Worm (Caenorhabditis elegans) whole organism, young adult: Measurements from ENCODE around the gene C55B6.7.

Experiments used
- B0035.1 ChIP-seq: sonication (generic microtip); optimal IDR thresholded peaks from 2 replicates; lab custom pipeline; 2016; ENCODE audit warnings: missing genetic modification characterization, mild to moderate bottlenecking, missing compliant biosample characterization, missing genotype, missing genetic modification reagents
- C06A6.2 ChIP-seq: fragments of 200-800 bp; sonication (Bioruptor generic); conservative IDR thresholded peaks from 2 replicates; pipeline ENCODE4 v1.3.6; 2022; ENCODE audit warnings: missing genetic modification characterization, missing compliant biosample characterization
- D2030.7 ChIP-seq: fragments of 200-800 bp; sonication (Bioruptor generic); IDR thresholded peaks from 2 replicates; pipeline ENCODE4 v1.3.6; 2022; ENCODE audit warnings: missing genetic modification reagents, missing genetic modification characterization, missing compliant biosample characterization
- F10E7.11 ChIP-seq: sonication (generic microtip); optimal IDR thresholded peaks from 2 replicates; lab custom pipeline; 2017; ENCODE audit warnings: mild to moderate bottlenecking, missing genetic modification characterization, moderate library complexity, missing compliant biosample characterization
- F23B12.7 ChIP-seq: sonication (generic microtip); optimal IDR thresholded peaks from 2 replicates; lab custom pipeline; 2017; ENCODE audit warnings: missing genetic modification characterization, mild to moderate bottlenecking, missing compliant biosample characterization, antibody characterized with exemption, moderate library complexity; ENCODE audit not compliant: insufficient read depth
- F57A8.1 ChIP-seq: fragments of 200-800 bp; sonication (Bioruptor generic); optimal IDR thresholded peaks from 2 replicates; lab custom pipeline; 2018; ENCODE audit warnings: mild to moderate bottlenecking, missing genetic modification characterization, moderate library complexity, missing compliant biosample characterization
- K12H6.12 ChIP-seq: fragments of 200-800 bp; sonication (Bioruptor generic); optimal IDR thresholded peaks from 2 replicates; lab custom pipeline; 2018; ENCODE audit warnings: mild to moderate bottlenecking, missing genetic modification characterization, missing compliant biosample characterization
- T26A5.8 ChIP-seq: sonication (generic microtip); optimal IDR thresholded peaks from 2 replicates; lab custom pipeline; 2016; ENCODE audit warnings: missing genetic modification characterization, missing compliant biosample characterization
- Y56A3A.18 ChIP-seq: fragments of 200-800 bp; sonication (Bioruptor generic); IDR thresholded peaks from 2 replicates; pipeline ENCODE4 v1.3.6; 2022; ENCODE audit warnings: missing genetic modification reagents, missing genetic modification characterization, missing compliant biosample characterization
- Y79H2A.3 ChIP-seq: fragments of 200-800 bp; sonication (Bioruptor generic); conservative IDR thresholded peaks from 2 replicates; pipeline ENCODE4 v1.3.6; 2022; ENCODE audit warnings: missing genetic modification reagents, missing genetic modification characterization, missing compliant biosample characterization
- ZK185.1 ChIP-seq: sonication (generic microtip); optimal IDR thresholded peaks from 2 replicates; lab custom pipeline; 2016; ENCODE audit warnings: mild to moderate bottlenecking, missing genetic modification characterization, missing compliant biosample characterization; ENCODE audit not compliant: poor library complexity, severe bottlenecking
- aptf-3 ChIP-seq: fragments of 200-800 bp; sonication (Bioruptor generic); IDR thresholded peaks from 2 replicates; pipeline ENCODE4 v1.3.6; 2022; ENCODE audit warnings: missing genetic modification characterization, missing compliant biosample characterization
- attf-5 ChIP-seq: fragments of 200-800 bp; sonication (Bioruptor generic); optimal IDR thresholded peaks from 2 replicates; lab custom pipeline; 2018; ENCODE audit warnings: mild to moderate bottlenecking, missing genetic modification characterization, missing compliant biosample characterization
- attf-6 ChIP-seq: fragments of 200-800 bp; sonication (Bioruptor generic); IDR thresholded peaks from 2 replicates; pipeline ENCODE4 v1.3.6; 2022; ENCODE audit warnings: missing genetic modification reagents, missing genetic modification characterization, missing compliant biosample characterization
- bed-2 ChIP-seq: fragments of 200-800 bp; sonication (Bioruptor generic); IDR thresholded peaks from 2 replicates; pipeline ENCODE4 v1.3.6; 2022; ENCODE audit warnings: missing genetic modification reagents, missing genetic modification characterization, missing compliant biosample characterization
- ceh-100 ChIP-seq: fragments of 200-800 bp; sonication (Bioruptor generic); IDR thresholded peaks from 2 replicates; pipeline ENCODE4 v1.3.6; 2022; ENCODE audit warnings: missing genetic modification reagents, missing genetic modification characterization, missing compliant biosample characterization
- ceh-27 ChIP-seq: fragments of 200-800 bp; sonication (Bioruptor generic); optimal IDR thresholded peaks from 2 replicates; lab custom pipeline; 2018; ENCODE audit warnings: mild to moderate bottlenecking, missing genetic modification characterization, moderate library complexity, missing compliant biosample characterization
- dpl-1 ChIP-seq: fragments of 150-350 bp; optimal IDR thresholded peaks from 2 replicates; lab custom pipeline; 2014; ENCODE audit warnings: missing biosample characterization, missing genetic modification reagents, missing genetic modification characterization
- egl-18 ChIP-seq: fragments of 200-800 bp; sonication (Bioruptor generic); IDR thresholded peaks from 2 replicates; pipeline ENCODE4 v1.3.6; 2022; ENCODE audit warnings: missing genetic modification reagents, missing genetic modification characterization, missing compliant biosample characterization
- egl-44 ChIP-seq: fragments of 200-800 bp; sonication (Bioruptor generic); IDR thresholded peaks from 2 replicates; pipeline ENCODE4 v1.3.6; 2022; ENCODE audit warnings: missing genetic modification reagents, missing genetic modification characterization, missing compliant biosample characterization
- ekl-4 ChIP-seq: fragments of 200-800 bp; sonication (Bioruptor generic); IDR thresholded peaks from 2 replicates; pipeline ENCODE4 v1.3.6; 2022; ENCODE audit warnings: missing genetic modification reagents, missing genetic modification characterization, missing compliant biosample characterization
- fkh-3 ChIP-seq: sonication (generic microtip); optimal IDR thresholded peaks from 2 replicates; lab custom pipeline; 2016; ENCODE audit warnings: mild to moderate bottlenecking, missing genetic modification characterization, missing compliant biosample characterization
- gei-17 ChIP-seq: fragments of 200-800 bp; sonication (Bioruptor generic); optimal IDR thresholded peaks from 2 replicates; lab custom pipeline; 2018; ENCODE audit warnings: mild to moderate bottlenecking, missing genetic modification characterization, missing compliant biosample characterization
- hlh-26 ChIP-seq: fragments of 200-800 bp; sonication (Bioruptor generic); conservative IDR thresholded peaks from 2 replicates; pipeline ENCODE4 v1.3.6; 2022; ENCODE audit warnings: missing genetic modification reagents, missing genetic modification characterization, missing compliant biosample characterization
- hmg-1.2 ChIP-seq: fragments of 200-800 bp; sonication (Bioruptor generic); IDR thresholded peaks from 2 replicates; pipeline ENCODE4 v1.3.6; 2022; ENCODE audit warnings: missing genetic modification reagents, missing genetic modification characterization, missing compliant biosample characterization
- hsf-1 ChIP-seq: fragments of 200-800 bp; sonication (Bioruptor generic); IDR thresholded peaks from 2 replicates; pipeline ENCODE4 v1.3.6; 2022; ENCODE audit warnings: missing genetic modification reagents, missing genetic modification characterization, missing compliant biosample characterization
- lin-35 ChIP-seq, 3 experiments: fragments of 150-350 bp in 2 of 3; sonication (generic microtip) in 1 of 3; optimal IDR thresholded peaks; 2 replicates each; lab custom pipeline; 2014 to 2018; ENCODE audit warnings: missing biosample characterization in 3 of 3, missing genetic modification characterization in 3 of 3, missing genetic modification reagents in 3 of 3
- lir-1 ChIP-seq: fragments of 200-800 bp; sonication (Bioruptor generic); conservative IDR thresholded peaks from 2 replicates; pipeline ENCODE4 v1.3.6; 2022; ENCODE audit warnings: missing genetic modification reagents, missing genetic modification characterization, missing compliant biosample characterization
- madf-3 ChIP-seq: fragments of 200-800 bp; sonication (Bioruptor generic); IDR thresholded peaks from 2 replicates; pipeline ENCODE4 v1.3.6; 2022; ENCODE audit warnings: missing genetic modification reagents, missing genetic modification characterization, missing compliant biosample characterization
- mes-4 ChIP-seq: sonication (generic microtip); optimal IDR thresholded peaks from 2 replicates; lab custom pipeline; 2016; ENCODE audit warnings: missing genotype, missing genetic modification characterization, missing compliant biosample characterization
- nfyb-1 ChIP-seq: fragments of 200-800 bp; sonication (Bioruptor generic); IDR thresholded peaks from 2 replicates; pipeline ENCODE4 v1.3.6; 2022; ENCODE audit warnings: missing genetic modification reagents, missing genetic modification characterization, missing compliant biosample characterization
- nhr-179 ChIP-seq: sonication (generic microtip); optimal IDR thresholded peaks from 2 replicates; lab custom pipeline; 2016; ENCODE audit warnings: mild to moderate bottlenecking, missing genetic modification characterization, missing compliant biosample characterization
- nhr-27 ChIP-seq: fragments of 200-800 bp; sonication (Bioruptor generic); optimal IDR thresholded peaks from 2 replicates; lab custom pipeline; 2018; ENCODE audit warnings: mild to moderate bottlenecking, missing genetic modification characterization, moderate library complexity, missing compliant biosample characterization
- pbrm-1 ChIP-seq: fragments of 200-800 bp; sonication (Bioruptor generic); IDR thresholded peaks from 2 replicates; pipeline ENCODE4 v1.3.6; 2022; ENCODE audit warnings: missing genetic modification reagents, missing genetic modification characterization, missing compliant biosample characterization
- rcor-1 ChIP-seq: fragments of 200-800 bp; sonication (Bioruptor generic); IDR thresholded peaks from 2 replicates; pipeline ENCODE4 v1.3.6; 2022; ENCODE audit warnings: missing genetic modification reagents, missing genetic modification characterization, missing compliant biosample characterization
- snpc-1.1 ChIP-seq: sonication (generic microtip); optimal IDR thresholded peaks from 2 replicates; lab custom pipeline; 2017; ENCODE audit warnings: missing genetic modification characterization, mild to moderate bottlenecking, missing compliant biosample characterization, antibody characterized with exemption, moderate library complexity, missing genotype, missing genetic modification reagents; ENCODE audit not compliant: insufficient read depth
- snpc-3.4 ChIP-seq: sonication (generic microtip); optimal IDR thresholded peaks from 2 replicates; lab custom pipeline; 2017; ENCODE audit warnings: missing genetic modification characterization, mild to moderate bottlenecking, missing compliant biosample characterization, antibody characterized with exemption, moderate library complexity, missing genotype, missing genetic modification reagents
- snpc-4 ChIP-seq, 5 experiments: fragments of 150-350 bp in 1 of 5; sonication (generic microtip) in 4 of 5; optimal IDR thresholded peaks; 2 replicates each; lab custom pipeline; 2014 to 2018; ENCODE audit warnings: missing genetic modification characterization in 5 of 5, missing biosample characterization in 3 of 5, antibody characterized with exemption in 2 of 5, mild to moderate bottlenecking in 2 of 5, missing compliant biosample characterization in 2 of 5, missing genotype in 2 of 5, moderate library complexity in 2 of 5, missing genetic modification reagents in 1 of 5
- xnd-1 ChIP-seq: sonication (generic microtip); optimal IDR thresholded peaks from 2 replicates; lab custom pipeline; 2016; ENCODE audit warnings: missing genotype, missing genetic modification reagents, missing genetic modification characterization, missing compliant biosample characterization
- zfh-2 ChIP-seq: fragments of 200-800 bp; sonication (Bioruptor generic); conservative IDR thresholded peaks from 2 replicates; pipeline ENCODE4 v1.3.6; 2022; ENCODE audit warnings: missing genetic modification reagents, missing genetic modification characterization, missing compliant biosample characterization
- ztf-18 ChIP-seq: sonication (generic microtip); optimal IDR thresholded peaks from 2 replicates; lab custom pipeline; 2016; ENCODE audit warnings: missing genotype, mild to moderate bottlenecking, missing genetic modification characterization, missing compliant biosample characterization
- ztf-22 ChIP-seq: fragments of 200-800 bp; sonication (Bioruptor generic); optimal IDR thresholded peaks from 2 replicates; lab custom pipeline; 2018; ENCODE audit warnings: mild to moderate bottlenecking, missing genetic modification characterization, moderate library complexity, missing compliant biosample characterization
- ztf-28 ChIP-seq: fragments of 200-800 bp; sonication (Bioruptor generic); IDR thresholded peaks from 2 replicates; pipeline ENCODE4 v1.3.6; 2022; ENCODE audit warnings: missing genetic modification reagents, missing genetic modification characterization, missing compliant biosample characterization
- ztf-3 ChIP-seq: fragments of 200-800 bp; sonication (Bioruptor generic); optimal IDR thresholded peaks from 2 replicates; lab custom pipeline; 2018; ENCODE audit warnings: mild to moderate bottlenecking, missing genetic modification characterization, missing compliant biosample characterization
- ztf-6 ChIP-seq: fragments of 200-800 bp; sonication (Bioruptor generic); IDR thresholded peaks from 2 replicates; pipeline ENCODE4 v1.3.6; 2022; ENCODE audit warnings: missing genetic modification reagents, missing genetic modification characterization, missing compliant biosample characterization

The C55B6.7 gene

DNA sequence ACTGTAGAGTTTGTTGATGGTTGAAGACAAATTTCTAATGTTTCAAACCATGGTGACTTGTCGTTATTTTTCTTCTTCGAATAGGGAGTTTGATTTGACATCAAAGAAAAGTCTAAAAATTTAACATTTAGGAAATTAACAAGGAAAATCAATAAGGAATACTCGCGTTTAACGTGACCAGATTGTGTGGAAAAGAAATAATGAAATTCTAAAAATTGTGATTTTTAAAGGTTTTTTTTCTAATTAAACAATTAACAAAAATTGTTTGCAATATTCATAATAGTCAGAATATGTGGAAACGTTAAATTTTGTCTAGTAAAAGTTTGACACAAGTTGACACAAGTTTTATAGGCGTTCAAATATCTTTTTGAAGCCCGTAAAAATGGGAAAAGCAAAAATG lies 4.2 kb downstream of the C55B6.7 start, which contains the start of gene C55B6.4:
Gene C55B6.4, minus strand, starts transcription at position 101 of the 400 bp plus-strand sequence.
- TF ChIP-seq hlh-26 (GFP tag; lab: Robert Waterston, UW): no peak
- TF ChIP-seq ceh-100: no peak
- no peak for TF ChIP-seq snpc-4 (GFP tag; optimal IDR thresholded peaks at IDR 0.05; lab: Kevin White, UChicago)
- TF ChIP-seq snpc-4 (tag; optimal IDR thresholded peaks at IDR 0.05; lab: Kevin White, UChicago): no peak
- TF ChIP-seq ZK185.1 (tag; lab: Kevin White, UChicago): no peak
- TF ChIP-seq C06A6.2 (GFP tag; lab: Robert Waterston, UW): no peak
- no peak for TF ChIP-seq nhr-27 (tag; lab: Kevin White, UChicago)
- TF ChIP-seq fkh-3 (tag; lab: Kevin White, UChicago): no peak
- TF ChIP-seq attf-5 (GFP tag; lab: Kevin White, UChicago): no peak
- no peak for TF ChIP-seq ztf-6
- TF ChIP-seq aptf-3 (GFP tag; lab: Robert Waterston, UW): no peak
- TF ChIP-seq lir-1 (GFP tag; lab: Robert Waterston, UW): no peak
- TF ChIP-seq Y79H2A.3 (GFP tag; lab: Robert Waterston, UW): no peak
- no peak for TF ChIP-seq F57A8.1 (GFP tag; lab: Kevin White, UChicago)
- TF ChIP-seq, all 124 proteins: peak for 0

DNA sequence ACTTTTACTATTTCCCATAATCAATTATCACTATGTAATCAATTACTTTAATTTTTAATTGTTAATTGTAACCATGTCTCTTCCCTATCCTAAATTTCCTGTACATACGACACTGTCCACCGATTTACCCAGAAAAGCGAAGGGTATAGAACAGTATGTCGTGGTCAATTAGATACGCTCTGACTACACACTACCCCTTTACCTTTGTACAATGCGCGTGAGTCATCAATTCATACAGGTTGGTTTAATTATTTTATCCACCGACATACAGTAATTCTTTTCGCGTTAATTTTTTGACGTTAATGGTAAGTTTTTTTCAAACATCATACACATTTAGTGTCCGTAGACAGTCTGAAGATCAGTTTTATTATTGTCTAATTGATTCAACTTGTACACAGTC lies 10.2 kb downstream of the C55B6.7 start:
- TF ChIP-seq ztf-28: no peak
- no peak for TF ChIP-seq K12H6.12 (tag; lab: Kevin White, UChicago)
- TF ChIP-seq egl-44: peak; percentile 74
- peak in 1 of 3 experiments; percentile 89 for TF ChIP-seq lin-35 (GFP tag; optimal IDR thresholded peaks at IDR 0.05; lab: Kevin White, UChicago)
- TF ChIP-seq ztf-18 (tag; lab: Kevin White, UChicago): no peak
- peak; percentile 16 for TF ChIP-seq nhr-179 (tag; lab: Kevin White, UChicago)
- TF ChIP-seq zfh-2: no peak
- TF ChIP-seq bed-2: no peak
- no peak for TF ChIP-seq dpl-1 (GFP tag; lab: Kevin White, UChicago)
- 0 out of 2 replicates have a peak, but pooled peaks have one; percentile 54 for TF ChIP-seq egl-18 (GFP tag; lab: Robert Waterston, UW)
- TF ChIP-seq ztf-6: peak; percentile 61; the same call in 1 of the 2 replicates
- peak; percentile 64 for TF ChIP-seq ztf-22 (GFP tag; lab: Kevin White, UChicago)
- TF ChIP-seq nfyb-1 (GFP tag; lab: Robert Waterston, UW): no peak
- TF ChIP-seq snpc-3.4 (tag; lab: Kevin White, UChicago): no peak
- TF ChIP-seq D2030.7: no peak
- TF ChIP-seq xnd-1 (tag; lab: Kevin White, UChicago): no peak
- TF ChIP-seq attf-6 (GFP tag; lab: Robert Waterston, UW): no peak
- peak; percentile 92 for TF ChIP-seq ceh-27 (GFP tag; lab: Kevin White, UChicago)
- peak; percentile 97 for TF ChIP-seq Y56A3A.18 (GFP tag; lab: Robert Waterston, UW)
- TF ChIP-seq gei-17 (GFP tag; lab: Kevin White, UChicago): peak; percentile 96
- TF ChIP-seq B0035.1 (tag; lab: Kevin White, UChicago): peak; percentile 84
- no peak; the same call in none of the 2 replicates for TF ChIP-seq rcor-1 (GFP tag; lab: Robert Waterston, UW)
- TF ChIP-seq nhr-27 (tag; lab: Kevin White, UChicago): peak; percentile 27
- peak; percentile 66; the same call in 1 of the 2 replicates for TF ChIP-seq hmg-1.2 (GFP tag; lab: Robert Waterston, UW)
- no peak for TF ChIP-seq mes-4 (tag; lab: Kevin White, UChicago)
- peak; percentile 89 for TF ChIP-seq pbrm-1 (GFP tag; lab: Robert Waterston, UW)
- TF ChIP-seq ekl-4 (GFP tag; lab: Robert Waterston, UW): peak; percentile 79
- no peak for TF ChIP-seq hsf-1
- TF ChIP-seq ZK185.1 (tag; lab: Kevin White, UChicago): peak; percentile 92
- TF ChIP-seq T26A5.8 (tag; lab: Kevin White, UChicago): no peak
- peak; percentile 92 for TF ChIP-seq F23B12.7 (tag; lab: Kevin White, UChicago)
- no peak for TF ChIP-seq snpc-1.1 (tag; lab: Kevin White, UChicago)
- no peak for TF ChIP-seq Y79H2A.3 (GFP tag; lab: Robert Waterston, UW)
- TF ChIP-seq ztf-3 (GFP tag; lab: Kevin White, UChicago): peak; percentile 59
- no peak for TF ChIP-seq F10E7.11 (tag; lab: Kevin White, UChicago)
- 0 out of 2 replicates have a peak, but pooled peaks have one; percentile 45 for TF ChIP-seq madf-3
